Fruit fly (Drosophila melanogaster) whole organism, embryonic: Measurements from ENCODE around the gene ps.

Experiments
- Adf1 ChIP-seq: fragments of 200-800 bp; sonication (Bioruptor generic); IDR thresholded peaks from 2 replicates; pipeline ENCODE4 v1.3.6; 2022; ENCODE audit warnings: missing biosample characterization, missing genetic modification characterization
- Bdp1 ChIP-seq: fragments of 200-800 bp; sonication (Bioruptor generic); optimal IDR thresholded peaks from 3 replicates; lab custom pipeline; 2016; ENCODE audit warnings: missing biosample characterization, missing genetic modification characterization
- CG10462 ChIP-seq: fragments of 200-800 bp; sonication (Bioruptor generic); optimal IDR thresholded peaks from 2 replicates; lab custom pipeline; 2016; ENCODE audit warnings: missing biosample characterization, missing genetic modification characterization
- CG10543 ChIP-seq: fragments of 200-800 bp; sonication (Bioruptor generic); optimal IDR thresholded peaks from 3 replicates; lab custom pipeline; 2017; ENCODE audit warnings: missing biosample characterization, mild to moderate bottlenecking, missing genetic modification characterization, moderate library complexity
- CG12071 ChIP-seq: fragments of 200-800 bp; sonication (Bioruptor generic); optimal IDR thresholded peaks from 3 replicates; lab custom pipeline; 2018; ENCODE audit warnings: missing biosample characterization, mild to moderate bottlenecking, missing genetic modification characterization
- CG12236 ChIP-seq: fragments of 200-800 bp; sonication (Bioruptor generic); optimal IDR thresholded peaks from 2 replicates; lab custom pipeline; 2016; ENCODE audit warnings: missing biosample characterization, missing genetic modification characterization
- CG12391 ChIP-seq: fragments of 200-800 bp; sonication (Bioruptor generic); optimal IDR thresholded peaks from 3 replicates; lab custom pipeline; 2018; ENCODE audit warnings: missing biosample characterization, mild to moderate bottlenecking, missing genetic modification characterization, moderate library complexity
- CG15011 ChIP-seq: fragments of 200-800 bp; sonication (Bioruptor generic); optimal IDR thresholded peaks from 3 replicates; lab custom pipeline; 2018; ENCODE audit warnings: missing biosample characterization, mild to moderate bottlenecking, missing genetic modification characterization
- CG16779 ChIP-seq: fragments of 200-800 bp; sonication (Bioruptor generic); IDR thresholded peaks from 2 replicates; pipeline ENCODE4 v1.3.6; 2022; ENCODE audit warnings: missing biosample characterization, missing genetic modification characterization
- CG17385 ChIP-seq: fragments of 200-800 bp; sonication (Bioruptor generic); optimal IDR thresholded peaks from 3 replicates; lab custom pipeline; 2018; ENCODE audit warnings: missing biosample characterization, mild to moderate bottlenecking, missing genetic modification characterization
- CG1832 ChIP-seq: fragments of 200-800 bp; sonication (Bioruptor generic); optimal IDR thresholded peaks from 2 replicates; lab custom pipeline; 2017; ENCODE audit warnings: missing biosample characterization, mild to moderate bottlenecking, missing genetic modification characterization, inconsistent platforms
- CG18599 ChIP-seq: fragments of 200-800 bp; sonication (Bioruptor generic); optimal IDR thresholded peaks from 3 replicates; lab custom pipeline; 2017; ENCODE audit warnings: missing biosample characterization, missing genetic modification characterization, mild to moderate bottlenecking, moderate library complexity, missing genetic modification reagents
- CG2889 ChIP-seq: fragments of 200-800 bp; sonication (Bioruptor generic); IDR thresholded peaks from 3 replicates; pipeline ENCODE4 v1.3.6; 2022; ENCODE audit warnings: missing biosample characterization, missing genetic modification characterization
- CG3726 ChIP-seq: fragments of 200-800 bp; sonication (Bioruptor generic); IDR thresholded peaks from 3 replicates; pipeline ENCODE4, ENCODE4 v1.3.6; 2022; ENCODE audit warnings: missing biosample characterization, missing genetic modification characterization
- CG6854 ChIP-seq: fragments of 200-800 bp; sonication (Bioruptor generic); optimal IDR thresholded peaks from 3 replicates; lab custom pipeline; 2017; ENCODE audit warnings: missing biosample characterization, mild to moderate bottlenecking, missing genetic modification characterization
- CG8290 ChIP-seq, 3 experiments: fragments of 200-800 bp; sonication (Bioruptor generic); optimal IDR thresholded peaks; 2 replicates each; lab custom pipeline; 2016 to 2019; ENCODE audit warnings: missing biosample characterization in 3 of 3, missing genetic modification characterization in 3 of 3, mild to moderate bottlenecking in 2 of 3, moderate library complexity in 1 of 3
- CG8359 ChIP-seq: fragments of 200-800 bp; sonication (Bioruptor generic); optimal IDR thresholded peaks from 2 replicates; lab custom pipeline; 2017; ENCODE audit warnings: missing biosample characterization, mild to moderate bottlenecking, missing genetic modification characterization, borderline replicate concordance
- CG9932 ChIP-seq: fragments of 200-800 bp; sonication (Bioruptor generic); IDR thresholded peaks from 2 replicates; pipeline ENCODE4 v1.3.6; 2022; ENCODE audit warnings: missing biosample characterization, missing genetic modification characterization
- CTCF ChIP-seq: fragments of 200-800 bp; sonication (Bioruptor generic); optimal IDR thresholded peaks from 2 replicates; lab custom pipeline; 2017; ENCODE audit warnings: missing biosample characterization, mild to moderate bottlenecking, missing genetic modification characterization, moderate library complexity
- Deaf1 ChIP-seq: fragments of 200-800 bp; optimal IDR thresholded peaks from 3 replicates; lab custom pipeline; 2019; ENCODE audit warnings: missing biosample characterization, mild to moderate bottlenecking, missing genetic modification characterization, moderate library complexity
- H2.0 ChIP-seq: fragments of 200-800 bp; sonication (Bioruptor generic); IDR thresholded peaks from 2 replicates; pipeline ENCODE4 v1.3.6; 2022; ENCODE audit warnings: missing biosample characterization, missing genetic modification characterization
- Hey ChIP-seq: fragments of 200-800 bp; sonication (Bioruptor generic); optimal IDR thresholded peaks from 3 replicates; lab custom pipeline; 2018; ENCODE audit warnings: missing biosample characterization, mild to moderate bottlenecking, missing genetic modification characterization
- Hr39 ChIP-seq: fragments of >200 bp; optimal IDR thresholded peaks from 2 replicates; lab custom pipeline; 2017
- Jarid2 ChIP-seq: fragments of 200-800 bp; sonication (Bioruptor generic); optimal IDR thresholded peaks from 3 replicates; lab custom pipeline; 2017; ENCODE audit warnings: mild to moderate bottlenecking, missing biosample characterization, missing genetic modification reagents, missing genetic modification characterization
- Mad ChIP-seq: fragments of 200-800 bp; sonication (Bioruptor generic); optimal IDR thresholded peaks from 2 replicates; lab custom pipeline; 2016; ENCODE audit warnings: missing biosample characterization, missing genetic modification characterization
- Med ChIP-seq: fragments of 200-800 bp; sonication (Bioruptor generic); peaks from one replicate; lab custom pipeline; 2016; ENCODE audit warnings: missing biosample characterization, missing genetic modification characterization, mild to moderate bottlenecking, inconsistent platforms, moderate library complexity
- Neu2 ChIP-seq: fragments of 200-800 bp; sonication (Bioruptor generic); optimal IDR thresholded peaks from 3 replicates; lab custom pipeline; 2016; ENCODE audit warnings: missing biosample characterization, missing genetic modification characterization, borderline replicate concordance
- Nf-YC ChIP-seq: fragments of 200-800 bp; optimal IDR thresholded peaks from 3 replicates; lab custom pipeline; 2019; ENCODE audit warnings: missing biosample characterization, mild to moderate bottlenecking, missing genetic modification characterization, moderate library complexity
- NfI ChIP-seq: fragments of 200-800 bp; sonication (Bioruptor generic); optimal IDR thresholded peaks from 3 replicates; lab custom pipeline; 2018; ENCODE audit warnings: missing biosample characterization, mild to moderate bottlenecking, missing genetic modification characterization, moderate library complexity
- abd-A ChIP-seq: fragments of 200-800 bp; sonication (Bioruptor generic); optimal IDR thresholded peaks from 3 replicates; lab custom pipeline; 2019; ENCODE audit warnings: missing biosample characterization, mild to moderate bottlenecking, missing genetic modification characterization, moderate library complexity
- amos ChIP-seq: fragments of 200-800 bp; sonication (Bioruptor generic); IDR thresholded peaks from 2 replicates; pipeline ENCODE4 v1.3.6; 2022; ENCODE audit warnings: missing biosample characterization, missing genetic modification characterization; ENCODE audit not compliant: partially characterized antibody
- bigmax ChIP-seq: fragments of 200-800 bp; sonication (Bioruptor generic); optimal IDR thresholded peaks from 2 replicates; lab custom pipeline; 2018; ENCODE audit warnings: missing biosample characterization, mild to moderate bottlenecking, missing genetic modification characterization
- cg ChIP-seq: fragments of 200-800 bp; sonication (Bioruptor generic); optimal IDR thresholded peaks from 3 replicates; lab custom pipeline; 2019; ENCODE audit warnings: missing biosample characterization, mild to moderate bottlenecking, missing genetic modification characterization, moderate library complexity
- ci ChIP-seq: fragments of 200-800 bp; sonication (Bioruptor generic); IDR thresholded peaks from 3 replicates; pipeline ENCODE4 v1.3.6; 2022; ENCODE audit warnings: missing biosample characterization, missing genetic modification characterization
- cwo ChIP-seq: fragments of 200-800 bp; sonication (Bioruptor generic); optimal IDR thresholded peaks from 3 replicates; lab custom pipeline; 2017; ENCODE audit warnings: missing biosample characterization, missing genetic modification characterization, mild to moderate bottlenecking, moderate library complexity, missing genetic modification reagents
- esg ChIP-seq: fragments of 200-800 bp; sonication (Bioruptor generic); conservative IDR thresholded peaks from 2 replicates; pipeline ENCODE4 v1.3.6; 2022; ENCODE audit warnings: missing biosample characterization, missing genetic modification characterization
- ewg ChIP-seq: fragments of 200-800 bp; sonication (Bioruptor generic); optimal IDR thresholded peaks from 3 replicates; lab custom pipeline; 2017; ENCODE audit warnings: mild to moderate bottlenecking, missing biosample characterization, missing genetic modification reagents, missing genetic modification characterization
- exex ChIP-seq: fragments of 200-800 bp; sonication (Bioruptor generic); optimal IDR thresholded peaks from 4 replicates; lab custom pipeline; 2018; ENCODE audit warnings: missing biosample characterization, mild to moderate bottlenecking, missing genetic modification characterization, moderate library complexity
- gce ChIP-seq: fragments of 200-800 bp; sonication (Bioruptor generic); IDR thresholded peaks from 3 replicates; pipeline ENCODE4 v1.3.6; 2022; ENCODE audit warnings: missing biosample characterization, missing genetic modification characterization
- gsb-n ChIP-seq: fragments of 200-800 bp; sonication (Bioruptor generic); optimal IDR thresholded peaks from 3 replicates; lab custom pipeline; 2018; ENCODE audit warnings: missing biosample characterization, mild to moderate bottlenecking, missing genetic modification characterization
- ham ChIP-seq: fragments of 200-800 bp; sonication (Bioruptor generic); IDR thresholded peaks from 2 replicates; pipeline ENCODE4 v1.3.6; 2022; ENCODE audit warnings: missing biosample characterization, missing genetic modification characterization
- nerfin-2 ChIP-seq: fragments of 200-800 bp; sonication (Bioruptor generic); IDR thresholded peaks from 2 replicates; pipeline ENCODE4 v1.3.6; 2022; ENCODE audit warnings: missing biosample characterization, missing genetic modification characterization; ENCODE audit not compliant: partially characterized antibody
- row ChIP-seq: fragments of 200-800 bp; sonication (Bioruptor generic); IDR thresholded peaks from 3 replicates; pipeline ENCODE4 v1.3.6; 2022; ENCODE audit warnings: missing biosample characterization, missing genetic modification characterization
- scrt ChIP-seq: fragments of 200-800 bp; sonication (Bioruptor generic); optimal IDR thresholded peaks from 2 replicates; lab custom pipeline; 2018; ENCODE audit warnings: missing biosample characterization, mild to moderate bottlenecking, missing genetic modification characterization, moderate library complexity
- sens ChIP-seq: fragments of 200-800 bp; sonication (Bioruptor generic); peaks from one replicate; lab custom pipeline; 2016; ENCODE audit warnings: missing biosample characterization, missing genetic modification characterization
- tx ChIP-seq: fragments of 200-800 bp; sonication (Bioruptor generic); optimal IDR thresholded peaks from 2 replicates; lab custom pipeline; 2016; ENCODE audit warnings: missing biosample characterization, missing genetic modification characterization
- vnd ChIP-seq: fragments of 200-800 bp; sonication (Bioruptor generic); IDR thresholded peaks from 3 replicates; pipeline ENCODE4 v1.3.6; 2022; ENCODE audit warnings: missing biosample characterization, missing genetic modification characterization; ENCODE audit not compliant: partially characterized antibody
- zfh2 ChIP-seq: fragments of 200-800 bp; sonication (Bioruptor generic); optimal IDR thresholded peaks from 2 replicates; lab custom pipeline; 2016; ENCODE audit warnings: missing biosample characterization, missing genetic modification characterization

Gene ps

DNA sequence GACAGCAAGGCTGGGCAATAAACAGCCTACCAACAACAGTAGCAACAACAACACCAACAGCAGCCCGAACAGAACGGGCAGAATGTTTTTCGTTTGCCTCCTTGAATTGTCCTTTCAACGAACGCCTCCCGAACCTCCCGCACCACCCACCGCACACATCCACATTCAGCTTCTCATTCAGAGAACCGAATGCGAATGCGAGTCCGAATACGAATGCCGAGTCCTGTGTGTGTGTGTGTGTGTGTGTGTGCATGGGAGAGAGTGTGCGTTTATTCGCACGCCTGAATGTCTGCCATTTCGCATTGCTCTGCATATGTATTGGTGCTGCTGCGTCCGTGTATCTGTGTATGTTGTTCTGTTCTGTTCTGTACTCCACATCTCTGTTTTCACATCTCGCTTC lies 70.8 kb downstream of the ps start (continued):
- peak; percentile 47 for TF ChIP-seq cg
- TF ChIP-seq Hr39, result no peak
- no peak for TF ChIP-seq ham (GFP tag; lab: Robert Waterston, UW)
- peak; percentile 93 for TF ChIP-seq Deaf1 (tag; lab: Kevin White, UChicago)

DNA sequence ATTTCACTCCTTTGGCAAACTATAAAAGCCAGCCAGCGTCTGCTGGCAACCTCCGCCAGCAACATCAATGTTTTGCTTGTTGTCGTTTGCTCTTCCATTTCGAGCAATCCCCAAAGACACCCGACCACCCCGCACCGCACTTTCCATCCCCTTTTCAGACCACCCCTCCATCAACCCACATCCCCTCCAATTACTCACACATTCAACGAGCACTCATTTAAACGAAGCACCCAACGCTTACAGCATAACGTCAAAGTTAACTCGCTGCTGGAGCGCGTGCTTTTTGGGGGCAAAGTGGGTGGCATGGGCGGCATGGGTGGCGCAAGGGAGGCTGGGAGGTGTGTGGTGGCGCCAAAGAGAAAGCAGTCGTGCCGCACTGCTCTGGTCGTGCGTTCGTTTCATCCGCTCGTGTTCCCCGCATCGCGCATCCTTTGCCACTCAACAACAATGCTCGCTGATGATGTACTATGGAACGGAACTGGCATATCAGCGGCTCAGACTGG lies 73.4 kb downstream of the ps start:
- TF ChIP-seq CG2889 (no peak), ham (GFP tag; lab: Robert Waterston, UW) (no peak), Jarid2 (no peak), abd-A (tag; lab: Kevin White, UChicago) (peak; percentile 100), CG8290 (GFP tag; optimal IDR thresholded peaks at IDR 0.05; lab: Kevin White, UChicago) (no peak), CG8290 (tag; optimal IDR thresholded peaks at IDR 0.05; lab: Kevin White, UChicago) (peak in 1 of 2 experiments; percentile 18), Neu2 (GFP tag; lab: Kevin White, UChicago) (no peak), Med (GFP tag; lab: Kevin White, UChicago) (peak; percentile 48), Bdp1 (no peak), Adf1 (GFP tag; lab: Robert Waterston, UW) (peak; percentile 25; the same call in 1 of the 2 replicates), CG12236 (no peak), CG1832 (GFP tag; lab: Kevin White, UChicago) (peak; percentile 20), CG6854 (GFP tag; lab: Kevin White, UChicago) (peak; percentile 32), bigmax (GFP tag; lab: Kevin White, UChicago) (no peak), amos (GFP tag; lab: Robert Waterston, UW) (peak; percentile 18; the same call in 1 of the 2 replicates), CG3726 (GFP tag; lab: Robert Waterston, UW) (no peak), nerfin-2 (GFP tag; lab: Robert Waterston, UW) (no peak), CG18599 (GFP tag; lab: Kevin White, UChicago) (peak; percentile 35), Mad (GFP tag; lab: Kevin White, UChicago) (no peak), CG17385 (no peak), tx (GFP tag; lab: Kevin White, UChicago) (no peak), row (GFP tag; lab: Robert Waterston, UW) (0 out of 3 replicates have a peak, but pooled peaks have one; percentile 6), H2.0 (GFP tag; lab: Robert Waterston, UW) (no peak), Nf-YC (tag; lab: Kevin White, UChicago) (no peak), gce (GFP tag; lab: Robert Waterston, UW) (no peak), zfh2 (GFP tag; lab: Kevin White, UChicago) (no peak), gsb-n (no peak), scrt (GFP tag; lab: Kevin White, UChicago) (peak; percentile 43), esg (GFP tag; lab: Robert Waterston, UW) (no peak), NfI (GFP tag; lab: Kevin White, UChicago) (no peak), ewg (GFP tag; lab: Kevin White, UChicago) (no peak), CG8359 (GFP tag; lab: Kevin White, UChicago) (no peak), CG12391 (tag; lab: Kevin White, UChicago) (no peak), Hey (tag; lab: Kevin White, UChicago) (peak; percentile 24), CG9932 (GFP tag; lab: Robert Waterston, UW) (peak; percentile 16; the same call in 1 of the 2 replicates), exex (tag; lab: Kevin White, UChicago) (peak; percentile 26), cwo (GFP tag; lab: Kevin White, UChicago) (peak; percentile 7), ci (GFP tag; lab: Robert Waterston, UW) (0 out of 3 replicates have a peak, but pooled peaks have one; percentile 23), CG15011 (no peak), CG12071 (peak; percentile 44), CTCF (no peak), sens (GFP tag; lab: Kevin White, UChicago) (no peak), vnd (GFP tag; lab: Robert Waterston, UW) (no peak), CG10543 (GFP tag; lab: Kevin White, UChicago) (peak; percentile 77), CG10462 (GFP tag; lab: Kevin White, UChicago) (no peak), CG16779 (GFP tag; lab: Robert Waterston, UW) (peak; percentile 69; the same call in 1 of the 2 replicates), Deaf1 (tag; lab: Kevin White, UChicago) (peak; percentile 87)
